Worm (Caenorhabditis elegans) whole organism, early embryonic: ENCODE data around the gene epi-1.
"Not testable (repeated sequence)": the region's sequence is repeated elsewhere in the genome, so short reads cannot be mapped to it uniquely, and the experiment has no call there.

ENCODE experiments used
- F13C5.2 ChIP-seq: sonication (generic microtip); optimal IDR thresholded peaks from 2 replicates; lab custom pipeline; 2017; ENCODE audit warnings: mild to moderate bottlenecking, missing genetic modification characterization, inconsistent platforms, missing compliant biosample characterization
- ets-7 ChIP-seq: sonication (generic microtip); optimal IDR thresholded peaks from 2 replicates; lab custom pipeline; 2016; ENCODE audit warnings: missing genotype, missing genetic modification characterization, missing compliant biosample characterization

DNA sequence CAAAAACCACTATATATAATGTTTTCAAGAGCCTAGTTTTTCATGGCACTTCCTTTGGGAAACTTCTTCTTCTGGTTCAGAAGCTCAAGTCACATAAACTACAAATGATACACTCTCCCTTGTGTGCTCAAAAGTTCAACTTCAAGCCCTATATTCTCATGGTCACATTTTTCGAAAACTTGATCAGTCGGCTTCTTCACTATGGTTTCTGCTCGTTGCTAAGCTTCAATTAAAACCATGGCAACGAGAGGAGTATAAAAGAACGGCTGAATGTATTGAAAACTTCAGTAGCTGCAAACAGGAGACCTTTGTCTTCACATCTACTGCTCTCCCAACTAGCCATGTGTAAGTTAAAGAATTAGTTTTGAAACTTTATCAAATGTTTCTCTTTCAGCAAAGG, 20.7 kb downstream of the epi-1 start, which contains the start of gene R102.2:
- not testable (repeated sequence) for TF ChIP-seq F13C5.2 (tag; lab: Kevin White, UChicago); ets-7
